Worm (Caenorhabditis elegans) whole organism, mixed stage, embryonic: Measurements from ENCODE around the gene C08F1.11.

Source experiments
- lsy-2 ChIP-seq: fragments of 150-350 bp; optimal IDR thresholded peaks from 2 replicates; lab custom pipeline; 2014; ENCODE audit warnings: missing biosample characterization, missing genetic modification characterization
- snpc-4 ChIP-seq: fragments of 150-350 bp; optimal IDR thresholded peaks from 2 replicates; lab custom pipeline; 2014; ENCODE audit warnings: missing biosample characterization, missing genetic modification characterization

- TF ChIP-seq snpc-4 (tag; lab: Kevin White, UChicago) (no peak), lsy-2 (tag; lab: Kevin White, UChicago) (no peak)
These were observed 35.4 kb upstream of the C08F1.11 start, which contains the start of gene fbxc-19 for ce11 chrII:1819944-1820570.
